Fruit fly (Drosophila melanogaster) whole organism, embryonic: ENCODE data around the gene Hpd.

Experiments
- CG10366 ChIP-seq: fragments of 200-800 bp; sonication (Bioruptor generic); IDR thresholded peaks from 2 replicates; pipeline ENCODE4 v1.3.6; 2022; ENCODE audit warnings: missing biosample characterization, missing genetic modification characterization
- CG10543 ChIP-seq: fragments of 200-800 bp; sonication (Bioruptor generic); optimal IDR thresholded peaks from 3 replicates; lab custom pipeline; 2017; ENCODE audit warnings: missing biosample characterization, mild to moderate bottlenecking, missing genetic modification characterization, moderate library complexity
- CG11093 ChIP-seq: fragments of 200-800 bp; sonication (Bioruptor generic); IDR thresholded peaks from 3 replicates; pipeline ENCODE4 v1.3.6; 2022; ENCODE audit warnings: missing biosample characterization, missing genetic modification characterization
- CG11504 ChIP-seq: fragments of 200-800 bp; sonication (Bioruptor generic); optimal IDR thresholded peaks from 3 replicates; lab custom pipeline; 2019; ENCODE audit warnings: missing biosample characterization, mild to moderate bottlenecking, missing genetic modification characterization, moderate library complexity
- CG13123 ChIP-seq: fragments of 200-800 bp; sonication (Bioruptor generic); optimal IDR thresholded peaks from 2 replicates; lab custom pipeline; 2016; ENCODE audit warnings: missing biosample characterization, missing genetic modification characterization
- CG1792 ChIP-seq: fragments of 200-800 bp; sonication (Bioruptor generic); optimal IDR thresholded peaks from 2 replicates; lab custom pipeline; 2016; ENCODE audit warnings: missing biosample characterization, missing genetic modification characterization
- CG31441 ChIP-seq: fragments of 200-800 bp; sonication (Bioruptor generic); IDR thresholded peaks from 2 replicates; pipeline ENCODE4 v1.3.6; 2022; ENCODE audit warnings: missing biosample characterization, missing genetic modification characterization
- CG33557 ChIP-seq: fragments of 200-800 bp; sonication (Bioruptor generic); optimal IDR thresholded peaks from 2 replicates; lab custom pipeline; 2019; ENCODE audit warnings: missing biosample characterization, mild to moderate bottlenecking, missing genetic modification characterization, moderate library complexity
- CG4730 ChIP-seq: fragments of 200-800 bp; sonication (Bioruptor generic); IDR thresholded peaks from 2 replicates; pipeline ENCODE4 v1.3.6; 2022; ENCODE audit warnings: missing biosample characterization, missing genetic modification characterization
- CG7357 ChIP-seq: fragments of 200-800 bp; sonication (Bioruptor generic); IDR thresholded peaks from 3 replicates; pipeline ENCODE4 v1.3.6; 2022; ENCODE audit warnings: missing biosample characterization, missing genetic modification characterization
- CG7963 ChIP-seq: fragments of 200-800 bp; sonication (Bioruptor generic); IDR thresholded peaks from 3 replicates; pipeline ENCODE4 v1.3.6; 2022; ENCODE audit warnings: missing biosample characterization, missing genetic modification characterization; ENCODE audit not compliant: partially characterized antibody
- HLH54F ChIP-seq: fragments of 200-800 bp; sonication (Bioruptor generic); optimal IDR thresholded peaks from 3 replicates; lab custom pipeline; 2016; ENCODE audit warnings: missing biosample characterization, missing genetic modification characterization
- Hr3 ChIP-seq: fragments of 200-800 bp; sonication (Bioruptor generic); optimal IDR thresholded peaks from 3 replicates; lab custom pipeline; 2016; ENCODE audit warnings: missing biosample characterization, missing genetic modification characterization
- Hr39 ChIP-seq: fragments of >200 bp; optimal IDR thresholded peaks from 2 replicates; lab custom pipeline; 2017
- Hr51 ChIP-seq, 2 experiments: fragments of 200-800 bp; sonication (Bioruptor generic); optimal IDR thresholded peaks; 2 replicates in 1 of 2; 3 replicates in 1 of 2; lab custom pipeline; 2016 to 2018; ENCODE audit warnings: missing biosample characterization in 2 of 2, missing genetic modification characterization in 2 of 2, mild to moderate bottlenecking in 1 of 2, moderate library complexity in 1 of 2
- Lhr ChIP-seq: fragments of 200-800 bp; sonication (Bioruptor generic); optimal IDR thresholded peaks from 3 replicates; lab custom pipeline; 2017; ENCODE audit warnings: mild to moderate bottlenecking, missing biosample characterization, missing genetic modification reagents, missing genetic modification characterization
- Mes4 ChIP-seq: fragments of 200-800 bp; sonication (Bioruptor generic); optimal IDR thresholded peaks from 2 replicates; lab custom pipeline; 2016; ENCODE audit warnings: missing biosample characterization, missing genetic modification characterization
- NC2α ChIP-seq: fragments of 200-800 bp; sonication (Bioruptor generic); optimal IDR thresholded peaks from 2 replicates; lab custom pipeline; 2016; ENCODE audit warnings: missing biosample characterization, missing genetic modification characterization
- Optix ChIP-seq: fragments of 200-800 bp; sonication (Bioruptor generic); IDR thresholded peaks from 3 replicates; pipeline ENCODE4 v1.3.6; 2022; ENCODE audit warnings: missing biosample characterization, missing genetic modification characterization
- Ravus ChIP-seq: fragments of 200-800 bp; sonication (Bioruptor generic); IDR thresholded peaks from 2 replicates; pipeline ENCODE4 v1.3.6; 2022; ENCODE audit warnings: missing biosample characterization, missing genetic modification characterization
- Sin3A ChIP-seq: fragments of >200 bp; optimal IDR thresholded peaks from 2 replicates; lab custom pipeline; 2018
- ase ChIP-seq: fragments of 200-800 bp; sonication (Bioruptor generic); IDR thresholded peaks from 3 replicates; pipeline ENCODE4 v1.3.6; 2022; ENCODE audit warnings: missing biosample characterization, missing genetic modification characterization
- br ChIP-seq: fragments of >200 bp; optimal IDR thresholded peaks from 2 replicates; lab custom pipeline; 2017
- bsh ChIP-seq, 2 experiments: fragments of 200-800 bp; sonication (Bioruptor generic); optimal IDR thresholded peaks; 2 replicates each; lab custom pipeline; 2017 to 2018; ENCODE audit warnings: mild to moderate bottlenecking in 2 of 2, missing biosample characterization in 2 of 2, missing genetic modification characterization in 2 of 2, moderate library complexity in 1 of 2
- cato ChIP-seq: fragments of 200-800 bp; sonication (Bioruptor generic); optimal IDR thresholded peaks from 2 replicates; lab custom pipeline; 2016; ENCODE audit warnings: missing biosample characterization, missing genetic modification characterization, borderline replicate concordance
- chif ChIP-seq, 2 experiments: fragments of 200-800 bp; sonication (Bioruptor generic); optimal IDR thresholded peaks; 3 replicates each; lab custom pipeline; 2016; ENCODE audit warnings: missing biosample characterization in 2 of 2, missing genetic modification characterization in 2 of 2
- crp ChIP-seq, 2 experiments: fragments of 200-800 bp; sonication (Bioruptor generic); optimal IDR thresholded peaks; 2 replicates in 1 of 2; 3 replicates in 1 of 2; lab custom pipeline; 2017; ENCODE audit warnings: missing biosample characterization in 2 of 2, missing genetic modification characterization in 2 of 2, mild to moderate bottlenecking in 1 of 2, moderate library complexity in 1 of 2
- cwo ChIP-seq: fragments of 200-800 bp; sonication (Bioruptor generic); optimal IDR thresholded peaks from 3 replicates; lab custom pipeline; 2017; ENCODE audit warnings: missing biosample characterization, missing genetic modification characterization, mild to moderate bottlenecking, moderate library complexity, missing genetic modification reagents
- danr ChIP-seq: fragments of 200-800 bp; sonication (Bioruptor generic); IDR thresholded peaks from 2 replicates; pipeline ENCODE4 v1.3.6; 2022; ENCODE audit warnings: missing biosample characterization, missing genetic modification characterization
- dysf ChIP-seq: fragments of 200-800 bp; sonication (Bioruptor generic); IDR thresholded peaks from 3 replicates; pipeline ENCODE4 v1.3.6; 2022; ENCODE audit warnings: missing biosample characterization, missing genetic modification characterization
- fd3F ChIP-seq: fragments of 200-800 bp; sonication (Bioruptor generic); optimal IDR thresholded peaks from 2 replicates; lab custom pipeline; 2018; ENCODE audit warnings: missing biosample characterization, mild to moderate bottlenecking, missing genetic modification characterization, moderate library complexity
- fru ChIP-seq: fragments of >200 bp; optimal IDR thresholded peaks from 2 replicates; lab custom pipeline; 2017
- klu ChIP-seq: fragments of 200-800 bp; sonication (Bioruptor generic); IDR thresholded peaks from 2 replicates; pipeline ENCODE4 v1.3.6; 2022; ENCODE audit warnings: missing biosample characterization, missing genetic modification characterization
- knrl ChIP-seq: fragments of 200-800 bp; sonication (Bioruptor generic); IDR thresholded peaks from 3 replicates; pipeline ENCODE4 v1.3.6; 2022; ENCODE audit warnings: missing biosample characterization, missing genetic modification characterization; ENCODE audit not compliant: partially characterized antibody
- lilli ChIP-seq: fragments of 200-800 bp; sonication (Bioruptor generic); optimal IDR thresholded peaks from 3 replicates; lab custom pipeline; 2016; ENCODE audit warnings: missing biosample characterization, missing genetic modification characterization
- nmo ChIP-seq: fragments of 200-800 bp; sonication (Bioruptor generic); optimal IDR thresholded peaks from 2 replicates; lab custom pipeline; 2018; ENCODE audit warnings: missing biosample characterization, mild to moderate bottlenecking, missing genetic modification characterization, moderate library complexity
- p53 ChIP-seq: fragments of 200-800 bp; sonication (Bioruptor generic); optimal IDR thresholded peaks from 2 replicates; lab custom pipeline; 2016; ENCODE audit warnings: missing biosample characterization, missing genetic modification characterization
- pan ChIP-seq, 4 experiments: fragments of >200 bp in 3 of 4; fragments of 200-800 bp in 1 of 4; sonication (Bioruptor generic) in 1 of 4; optimal IDR thresholded peaks in 3 of 4; IDR thresholded peaks in 1 of 4; 2 replicates each; pipeline versions ENCODE4 v1.3.6 to Lab custom; 2017 to 2022; ENCODE audit warnings: missing biosample characterization in 2 of 4, missing genetic modification characterization in 2 of 4, mixed read lengths in 1 of 4
- ranshi ChIP-seq: fragments of 200-800 bp; sonication (Bioruptor generic); IDR thresholded peaks from 2 replicates; pipeline ENCODE4 v1.3.6; 2022; ENCODE audit warnings: missing biosample characterization, missing genetic modification characterization
- row ChIP-seq: fragments of 200-800 bp; sonication (Bioruptor generic); IDR thresholded peaks from 3 replicates; pipeline ENCODE4 v1.3.6; 2022; ENCODE audit warnings: missing biosample characterization, missing genetic modification characterization
- shn ChIP-seq: fragments of 200-800 bp; sonication (Bioruptor generic); optimal IDR thresholded peaks from 3 replicates; lab custom pipeline; 2016; ENCODE audit warnings: missing biosample characterization, missing genetic modification characterization
- sima ChIP-seq: fragments of 200-800 bp; sonication (Bioruptor generic); optimal IDR thresholded peaks from 2 replicates; lab custom pipeline; 2016; ENCODE audit warnings: missing biosample characterization, missing genetic modification characterization
- sna ChIP-seq: fragments of 200-800 bp; sonication (Bioruptor generic); IDR thresholded peaks from 2 replicates; pipeline ENCODE4 v1.3.6; 2022; ENCODE audit warnings: missing biosample characterization, missing genetic modification characterization; ENCODE audit not compliant: partially characterized antibody
- sr ChIP-seq: fragments of 200-800 bp; sonication (Bioruptor generic); IDR thresholded peaks from 3 replicates; pipeline ENCODE4 v1.3.6; 2022; ENCODE audit warnings: missing biosample characterization, missing genetic modification characterization
- ssp ChIP-seq: fragments of 200-800 bp; sonication (Bioruptor generic); IDR thresholded peaks from 2 replicates; pipeline ENCODE4 v1.3.6; 2022; ENCODE audit warnings: missing biosample characterization, missing genetic modification characterization
- stwl ChIP-seq: fragments of 200-800 bp; sonication (Bioruptor generic); optimal IDR thresholded peaks from 3 replicates; lab custom pipeline; 2018; ENCODE audit warnings: missing biosample characterization, mild to moderate bottlenecking, missing genetic modification characterization, moderate library complexity
- toy ChIP-seq: fragments of 200-800 bp; sonication (Bioruptor generic); IDR thresholded peaks from 2 replicates; pipeline ENCODE4 v1.3.6; 2022; ENCODE audit warnings: missing biosample characterization, missing genetic modification characterization
- trem ChIP-seq: fragments of 200-800 bp; optimal IDR thresholded peaks from 3 replicates; lab custom pipeline; 2019; ENCODE audit warnings: missing biosample characterization, mild to moderate bottlenecking, missing genetic modification characterization, moderate library complexity
- trh ChIP-seq: fragments of 200-800 bp; sonication (Bioruptor generic); optimal IDR thresholded peaks from 2 replicates; lab custom pipeline; 2016; ENCODE audit warnings: missing biosample characterization, missing genetic modification characterization
- wek ChIP-seq: fragments of 200-800 bp; sonication (Bioruptor generic); optimal IDR thresholded peaks from 3 replicates; lab custom pipeline; 2018; ENCODE audit warnings: missing biosample characterization, mild to moderate bottlenecking, missing genetic modification characterization, moderate library complexity

Gene Hpd

dm6 chr3L:20444815-20445519, 5.3 kb upstream of the Hpd start (continued):
- TF ChIP-seq shn (GFP tag; lab: Kevin White, UChicago) (no peak), cato (GFP tag; lab: Kevin White, UChicago) (peak; percentile 64), knrl (GFP tag; lab: Robert Waterston, UW) (peak; percentile 35; the same call in 1 of the 3 replicates), CG10543 (GFP tag; lab: Kevin White, UChicago) (peak; percentile 9), CG13123 (peak; percentile 57), CG31441 (GFP tag; lab: Robert Waterston, UW) (peak; percentile 89), Mes4 (GFP tag; lab: Kevin White, UChicago) (peak; percentile 15), sr (GFP tag; lab: Robert Waterston, UW) (peak; percentile 52; the same call in 1 of the 3 replicates), trem (tag; lab: Kevin White, UChicago) (peak; percentile 71), trh (GFP tag; lab: Kevin White, UChicago) (peak; percentile 78), p53 (GFP tag; lab: Kevin White, UChicago) (no peak), row (GFP tag; lab: Robert Waterston, UW) (peak; percentile 92), CG10366 (peak; percentile 90), Hr51 (GFP tag; optimal IDR thresholded peaks at IDR 0.05; lab: Kevin White, UChicago) (peak in 1 of 2 experiments; percentile 90), NC2α (GFP tag; lab: Kevin White, UChicago) (no peak), bsh (GFP tag; optimal IDR thresholded peaks at IDR 0.05; lab: Kevin White, UChicago) (peak; percentile 78 to 89), lilli (peak; percentile 74), Hr3 (GFP tag; lab: Kevin White, UChicago) (peak; percentile 77), CG11504 (peak; percentile 89), wek (GFP tag; lab: Kevin White, UChicago) (peak; percentile 49), toy (peak; percentile 86), sna (GFP tag; lab: Robert Waterston, UW) (no peak), sima (GFP tag; lab: Kevin White, UChicago) (no peak), Lhr (GFP tag; lab: Kevin White, UChicago) (peak; percentile 51), dysf (peak; percentile 93), fru (lab: Kevin White, UChicago) (no peak), CG7357 (GFP tag; lab: Robert Waterston, UW) (peak; percentile 80; the same call in 2 of the 3 replicates), br (lab: Kevin White, UChicago) (no peak), Optix (GFP tag; lab: Robert Waterston, UW) (peak; percentile 88), Ravus (GFP tag; lab: Robert Waterston, UW) (peak; percentile 80), Hr39 (lab: Kevin White, UChicago) (no peak), stwl (tag; lab: Kevin White, UChicago) (no peak), CG33557 (GFP tag; lab: Kevin White, UChicago) (peak; percentile 20), CG4730 (GFP tag; lab: Robert Waterston, UW) (peak; percentile 84), chif (GFP tag; optimal IDR thresholded peaks at IDR 0.05; lab: Kevin White, UChicago) (peak; percentile 36 to 43), ase (GFP tag; lab: Robert Waterston, UW) (peak; percentile 94), CG7963 (no peak), Sin3A (no peak), CG11093 (peak; percentile 85), crp (GFP tag; optimal IDR thresholded peaks at IDR 0.05; lab: Kevin White, UChicago) (peak in 1 of 2 experiments; percentile 27), klu (GFP tag; lab: Robert Waterston, UW) (peak; percentile 79), danr (peak; percentile 66; the same call in 1 of the 2 replicates), fd3F (peak; percentile 79), HLH54F (peak; percentile 32), CG1792 (GFP tag; lab: Kevin White, UChicago) (no peak), ranshi (GFP tag; lab: Robert Waterston, UW) (peak; percentile 91), ssp (peak; percentile 81), pan (optimal IDR thresholded peaks at IDR 0.05; lab: Kevin White, UChicago) (no peak), pan (GFP tag; optimal IDR thresholded peaks at IDR 0.05 in 1 of 2, IDR thresholded peaks at IDR 0.05 in 1 of 2) (peak in 1 of 2 experiments; percentile 94), nmo (GFP tag; lab: Kevin White, UChicago) (peak; percentile 87), cwo (GFP tag; lab: Kevin White, UChicago) (peak; percentile 84)
